Worm (Caenorhabditis elegans) whole organism, L3 larva: Measurements from ENCODE around the gene F52C9.3.

ENCODE experiments used
- ZK546.5 ChIP-seq: sonication (generic microtip); optimal IDR thresholded peaks from 2 replicates; lab custom pipeline; 2017; ENCODE audit warnings: missing biosample characterization, missing genetic modification characterization
- ama-1 ChIP-seq: fragments of 150-350 bp; optimal IDR thresholded peaks from 2 replicates; lab custom pipeline; 2018
- ceh-16 ChIP-seq: sonication (generic microtip); optimal IDR thresholded peaks from 2 replicates; lab custom pipeline; 2017; ENCODE audit warnings: missing biosample characterization, missing genetic modification characterization
- ceh-28 ChIP-seq: fragments of 150-350 bp; optimal IDR thresholded peaks from 2 replicates; lab custom pipeline; 2014; ENCODE audit warnings: missing biosample characterization, missing genetic modification reagents, missing genetic modification characterization
- ceh-82 ChIP-seq: fragments of 150-350 bp; optimal IDR thresholded peaks from 2 replicates; lab custom pipeline; 2014; ENCODE audit warnings: missing biosample characterization, missing genetic modification characterization
- ceh-9 ChIP-seq: sonication (generic microtip); optimal IDR thresholded peaks from 2 replicates; lab custom pipeline; 2018; ENCODE audit warnings: missing biosample characterization, missing genetic modification characterization
- egl-27 ChIP-seq: sonication (generic microtip); optimal IDR thresholded peaks from 4 replicates; lab custom pipeline; 2017; ENCODE audit warnings: missing biosample characterization, missing genetic modification reagents, missing genetic modification characterization
- egl-5 ChIP-seq: fragments of 150-350 bp; optimal IDR thresholded peaks from 2 replicates; lab custom pipeline; 2017; ENCODE audit warnings: missing biosample characterization, missing genetic modification reagents, missing genetic modification characterization, inconsistent platforms
- elt-2 ChIP-seq: sonication (generic microtip); optimal IDR thresholded peaks from 2 replicates; lab custom pipeline; 2016; ENCODE audit warnings: missing genetic modification reagents, mild to moderate bottlenecking, missing genetic modification characterization, missing compliant biosample characterization
- fkh-10 ChIP-seq: sonication (generic microtip); optimal IDR thresholded peaks from 2 replicates; lab custom pipeline; 2017; ENCODE audit warnings: missing biosample characterization, missing genetic modification reagents, missing genetic modification characterization
- fkh-2 ChIP-seq: fragments of 150-350 bp; optimal IDR thresholded peaks from 2 replicates; lab custom pipeline; 2014; ENCODE audit warnings: missing biosample characterization, missing genetic modification reagents, missing genetic modification characterization
- fos-1 ChIP-seq: fragments of 150-350 bp; optimal IDR thresholded peaks from 2 replicates; lab custom pipeline; 2014; ENCODE audit warnings: missing biosample characterization, missing genetic modification characterization
- hmg-11 ChIP-seq: sonication (generic microtip); optimal IDR thresholded peaks from 2 replicates; lab custom pipeline; 2016; ENCODE audit warnings: missing genetic modification characterization, missing compliant biosample characterization
- jun-1 ChIP-seq: fragments of 150-350 bp; optimal IDR thresholded peaks from 2 replicates; lab custom pipeline; 2014; ENCODE audit warnings: missing biosample characterization, missing genetic modification reagents, missing genetic modification characterization
- lin-15B ChIP-seq: fragments of 150-350 bp; optimal IDR thresholded peaks from 2 replicates; lab custom pipeline; 2014; ENCODE audit warnings: missing biosample characterization, missing genetic modification characterization
- lin-39 ChIP-seq: fragments of 150-350 bp; optimal IDR thresholded peaks from 2 replicates; lab custom pipeline; 2018; ENCODE audit warnings: missing biosample characterization, missing genetic modification reagents, missing genetic modification characterization
- lsy-12 ChIP-seq: sonication (generic microtip); optimal IDR thresholded peaks from 2 replicates; lab custom pipeline; 2016; ENCODE audit warnings: mild to moderate bottlenecking, missing genetic modification characterization, missing compliant biosample characterization
- mdl-1 ChIP-seq: fragments of 150-350 bp; optimal IDR thresholded peaks from 2 replicates; lab custom pipeline; 2014; ENCODE audit warnings: missing biosample characterization, missing genetic modification characterization
- mml-1 ChIP-seq: fragments of 150-350 bp; sonication (generic microtip); optimal IDR thresholded peaks from 3 replicates; lab custom pipeline; 2014; ENCODE audit warnings: missing biosample characterization, missing genetic modification characterization
- nfya-1 ChIP-seq: sonication (generic microtip); optimal IDR thresholded peaks from 2 replicates; lab custom pipeline; 2017; ENCODE audit warnings: missing genetic modification characterization, mild to moderate bottlenecking, missing compliant biosample characterization, antibody characterized with exemption, moderate library complexity; ENCODE audit not compliant: insufficient read depth
- nhr-11 ChIP-seq: fragments of 150-350 bp; optimal IDR thresholded peaks from 2 replicates; lab custom pipeline; 2014; ENCODE audit warnings: missing biosample characterization, missing genetic modification characterization
- nhr-12 ChIP-seq: fragments of 150-350 bp; optimal IDR thresholded peaks from 2 replicates; lab custom pipeline; 2014; ENCODE audit warnings: missing biosample characterization, missing genetic modification characterization
- nhr-23 ChIP-seq: fragments of 150-350 bp; optimal IDR thresholded peaks from 2 replicates; lab custom pipeline; 2014; ENCODE audit warnings: missing biosample characterization, missing genetic modification reagents, missing genetic modification characterization
- nhr-237 ChIP-seq: fragments of 150-350 bp; optimal IDR thresholded peaks from 2 replicates; lab custom pipeline; 2014; ENCODE audit warnings: missing biosample characterization, missing genetic modification characterization
- nhr-25 ChIP-seq: sonication (generic microtip); optimal IDR thresholded peaks from 2 replicates; lab custom pipeline; 2017; ENCODE audit warnings: missing biosample characterization, missing genetic modification characterization
- nhr-28 ChIP-seq: fragments of 150-350 bp; optimal IDR thresholded peaks from 2 replicates; lab custom pipeline; 2014; ENCODE audit warnings: missing biosample characterization, missing genetic modification characterization
- nhr-67 ChIP-seq: fragments of 150-350 bp; optimal IDR thresholded peaks from 2 replicates; lab custom pipeline; 2014; ENCODE audit warnings: missing biosample characterization, missing genetic modification characterization
- nhr-76 ChIP-seq: fragments of 150-350 bp; sonication (generic microtip); optimal IDR thresholded peaks from 5 replicates; lab custom pipeline; 2014; ENCODE audit warnings: missing biosample characterization, missing genetic modification characterization
- pha-4 ChIP-seq: fragments of 150-350 bp; optimal IDR thresholded peaks from 2 replicates; lab custom pipeline; 2014; ENCODE audit warnings: missing biosample characterization, missing genetic modification reagents, missing genetic modification characterization
- pqm-1 ChIP-seq: fragments of 150-350 bp; optimal IDR thresholded peaks from 2 replicates; lab custom pipeline; 2017; ENCODE audit warnings: missing biosample characterization, missing genetic modification characterization, inconsistent platforms
- sea-2 ChIP-seq: fragments of 150-350 bp; sonication (generic microtip); optimal IDR thresholded peaks from 4 replicates; lab custom pipeline; 2014; ENCODE audit warnings: missing biosample characterization, missing genetic modification reagents, missing genetic modification characterization
- skn-1 ChIP-seq: fragments of 150-350 bp; optimal IDR thresholded peaks from 2 replicates; lab custom pipeline; 2014; ENCODE audit warnings: missing biosample characterization, missing genetic modification characterization
- snpc-4 ChIP-seq: fragments of 150-350 bp; optimal IDR thresholded peaks from 2 replicates; lab custom pipeline; 2014; ENCODE audit warnings: missing biosample characterization, missing genetic modification characterization
- tbx-2 ChIP-seq: sonication (generic microtip); optimal IDR thresholded peaks from 2 replicates; lab custom pipeline; 2016; ENCODE audit warnings: mild to moderate bottlenecking, missing genetic modification characterization, missing compliant biosample characterization
- unc-39 ChIP-seq: sonication (generic microtip); optimal IDR thresholded peaks from 4 replicates; lab custom pipeline; 2017; ENCODE audit warnings: missing biosample characterization, missing genetic modification characterization
- unc-62 ChIP-seq: fragments of 150-350 bp; sonication (generic microtip); optimal IDR thresholded peaks from 4 replicates; lab custom pipeline; 2014; ENCODE audit warnings: missing biosample characterization, missing genetic modification reagents, missing genetic modification characterization
- zag-1 ChIP-seq: fragments of 150-350 bp; optimal IDR thresholded peaks from 2 replicates; lab custom pipeline; 2014; ENCODE audit warnings: missing biosample characterization, missing genetic modification characterization
- ztf-11 ChIP-seq: fragments of 150-350 bp; optimal IDR thresholded peaks from 2 replicates; lab custom pipeline; 2014; ENCODE audit warnings: missing biosample characterization, missing genetic modification characterization

The F52C9.3 gene

ce11 chrIII:5321661-5322060 is at the start of gene F52C9.3:
Gene F52C9.3 (plus strand): TSS chrIII:5321885.
- no peak for TF ChIP-seq zag-1
- TF ChIP-seq nhr-11 (tag; lab: Kevin White, UChicago): no peak
- TF ChIP-seq lin-15B (tag; lab: Kevin White, UChicago): no peak
- TF ChIP-seq nhr-28 (tag; lab: Kevin White, UChicago): no peak
- no peak for TF ChIP-seq nhr-67 (tag; lab: Kevin White, UChicago)

DNA sequence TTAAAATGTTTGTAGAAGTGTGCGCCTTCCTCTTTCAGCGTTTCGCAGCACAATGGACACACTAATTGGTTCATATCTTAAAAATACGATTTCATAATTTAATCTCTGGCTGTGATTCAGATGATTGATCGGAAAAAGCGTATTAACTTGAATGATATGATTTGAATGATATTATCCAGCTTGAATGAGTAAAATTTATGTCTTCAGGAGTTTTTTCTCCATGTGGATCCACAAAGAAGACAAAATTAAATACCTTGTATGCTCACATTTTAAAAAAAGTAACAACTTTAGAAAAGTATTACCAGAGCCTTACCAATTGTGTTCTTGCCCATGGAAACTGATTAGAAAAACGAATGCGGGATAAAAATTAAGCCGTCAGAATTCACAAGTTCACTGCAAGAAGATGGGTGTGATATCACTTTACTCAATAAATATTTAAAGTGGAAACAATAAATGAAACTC is 48.3 kb upstream of the F52C9.3 start, which contains the start of gene ztf-8:
Gene ztf-8, minus strand, starts transcription at position 76 of the 462 bp plus-strand sequence.
- TF ChIP-seq nhr-76 (tag; lab: Kevin White, UChicago) (no peak), tbx-2 (peak; percentile 15), nhr-11 (tag; lab: Kevin White, UChicago) (no peak), pha-4 (peak; percentile 17), nhr-25 (tag; lab: Kevin White, UChicago) (peak; percentile 12), elt-2 (tag; lab: Kevin White, UChicago) (peak; percentile 27)

- no peak for TF ChIP-seq lsy-12 (tag; lab: Kevin White, UChicago)
- TF ChIP-seq ama-1 (lab: Kevin White, UChicago): peak; percentile 67
- TF ChIP-seq nfya-1 (tag; lab: Kevin White, UChicago): no peak
- TF ChIP-seq, all 47 proteins: peak for 1
Observed at ce11 chrIII:5274250-5274649, 47.4 kb upstream of the F52C9.3 start.

DNA sequence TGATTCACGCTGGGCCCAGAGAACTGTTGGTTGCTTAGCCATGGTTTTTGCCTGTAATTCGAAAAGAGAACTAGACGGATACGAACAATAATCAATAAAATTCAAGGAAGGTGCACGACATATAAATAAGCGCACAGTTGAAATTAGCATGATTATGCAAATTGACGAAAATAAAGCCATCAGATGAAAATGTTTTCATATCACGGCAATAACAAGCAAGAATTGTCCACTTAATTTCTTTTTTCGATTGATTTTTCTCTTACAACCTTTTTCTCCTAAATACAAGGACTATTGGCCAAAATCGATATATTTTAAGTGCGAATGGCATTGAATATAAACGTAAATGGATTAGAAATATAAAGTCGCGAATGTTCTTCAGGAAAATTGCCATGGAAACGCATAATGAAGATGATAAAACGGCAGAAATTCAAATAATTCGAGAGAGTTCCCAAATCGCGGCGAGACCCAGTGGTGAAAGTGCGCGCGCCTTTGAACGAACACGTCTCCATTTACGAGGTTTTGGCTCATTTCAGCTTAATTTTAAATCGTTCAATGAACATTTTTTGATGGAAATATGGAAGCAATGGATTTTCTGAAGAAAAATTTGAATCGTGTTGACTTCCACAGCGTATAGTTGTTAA is 46.9 kb upstream of the F52C9.3 start, which contains the start of the genes daf-41 and toc-1:
Gene daf-41, minus strand, starts transcription at position 51 of the 641 bp plus-strand sequence.
Gene toc-1, plus strand, starts transcription at position 537 of the 641 bp plus-strand sequence.
- TF ChIP-seq lin-39 (tag; lab: Kevin White, UChicago) (peak; percentile 4), fkh-10 (GFP tag; lab: Kevin White, UChicago) (no peak), elt-2 (tag; lab: Kevin White, UChicago) (peak; percentile 20), ceh-28 (tag; lab: Kevin White, UChicago) (peak; percentile 24), lin-15B (tag; lab: Kevin White, UChicago) (peak; percentile 63), skn-1 (peak; percentile 58), unc-62 (GFP tag; lab: Kevin White, UChicago) (no peak), snpc-4 (tag; lab: Kevin White, UChicago) (peak; percentile 25), nhr-23 (tag; lab: Kevin White, UChicago) (peak; percentile 14), lsy-12 (tag; lab: Kevin White, UChicago) (no peak), pha-4 (peak; percentile 55), ztf-11 (no peak), nhr-76 (tag; lab: Kevin White, UChicago) (no peak), hmg-11 (peak; percentile 45), nfya-1 (tag; lab: Kevin White, UChicago) (peak; percentile 71), nhr-25 (tag; lab: Kevin White, UChicago) (peak; percentile 47), pqm-1 (tag; lab: Kevin White, UChicago) (no peak)

DNA sequence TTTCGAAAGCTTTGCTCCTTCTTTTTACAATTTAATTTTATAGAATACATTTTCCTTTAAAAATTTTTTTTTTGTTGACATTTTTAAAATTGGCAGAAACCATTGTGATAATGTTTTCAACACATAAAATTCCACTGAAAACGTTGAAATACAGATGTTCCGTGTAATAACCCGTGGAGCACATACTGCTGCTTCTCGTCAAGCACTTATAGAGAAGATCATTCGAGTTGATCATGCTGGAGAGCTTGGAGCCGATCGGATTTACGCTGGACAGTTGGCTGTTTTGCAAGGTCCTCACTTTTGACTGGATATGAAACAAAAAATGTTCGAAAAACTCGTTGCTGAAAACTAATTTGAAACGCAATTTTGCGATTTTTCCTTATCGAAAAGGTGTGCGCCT is 43.9 kb upstream of the F52C9.3 start, which contains the start of gene clk-1:
Gene clk-1, plus strand, starts transcription at position 155 of the 400 bp plus-strand sequence.
- TF ChIP-seq ceh-82 (tag; lab: Kevin White, UChicago) (no peak), ama-1 (lab: Kevin White, UChicago) (peak; percentile 43)

ce11 chrIII:5280228-5280627 is 41.5 kb upstream of the F52C9.3 start:
- TF ChIP-seq ztf-11: no peak
- TF ChIP-seq ceh-28 (tag; lab: Kevin White, UChicago): no peak
- no peak for TF ChIP-seq nhr-28 (tag; lab: Kevin White, UChicago)
- TF ChIP-seq nhr-67 (tag; lab: Kevin White, UChicago): no peak
- no peak for TF ChIP-seq zag-1
- TF ChIP-seq nhr-23 (tag; lab: Kevin White, UChicago): no peak
- no peak for TF ChIP-seq fkh-2 (tag; lab: Kevin White, UChicago)
- no peak for TF ChIP-seq sea-2 (GFP tag; lab: Kevin White, UChicago)
- TF ChIP-seq ceh-16: no peak
- TF ChIP-seq hmg-11: peak; percentile 67
- TF ChIP-seq unc-39 (tag; lab: Kevin White, UChicago): no peak
- TF ChIP-seq ceh-82 (tag; lab: Kevin White, UChicago): no peak
- no peak for TF ChIP-seq egl-5 (tag; lab: Kevin White, UChicago)
- TF ChIP-seq mml-1 (tag; lab: Kevin White, UChicago): no peak
- no peak for TF ChIP-seq ama-1 (lab: Kevin White, UChicago)
- TF ChIP-seq elt-2 (tag; lab: Kevin White, UChicago): no peak
- no peak for TF ChIP-seq ceh-9 (tag; lab: Kevin White, UChicago)
- no peak for TF ChIP-seq nhr-237 (tag; lab: Kevin White, UChicago)
- TF ChIP-seq jun-1 (tag; lab: Kevin White, UChicago): no peak
- TF ChIP-seq lin-15B (tag; lab: Kevin White, UChicago): no peak
- peak; percentile 1 for TF ChIP-seq lin-39 (tag; lab: Kevin White, UChicago)
- no peak for TF ChIP-seq tbx-2
- TF ChIP-seq nhr-12 (tag; lab: Kevin White, UChicago): no peak
- no peak for TF ChIP-seq fos-1
- no peak for TF ChIP-seq skn-1
- no peak for TF ChIP-seq pha-4
- no peak for TF ChIP-seq nhr-11 (tag; lab: Kevin White, UChicago)
- TF ChIP-seq mdl-1: no peak
- TF ChIP-seq nfya-1 (tag; lab: Kevin White, UChicago): peak; percentile 47
- no peak for TF ChIP-seq ZK546.5
- no peak for TF ChIP-seq egl-27 (tag; lab: Kevin White, UChicago)
